Fruit fly (Drosophila melanogaster): ENCODE data around the gene Scgdelta.

The Scgdelta gene

DNA sequence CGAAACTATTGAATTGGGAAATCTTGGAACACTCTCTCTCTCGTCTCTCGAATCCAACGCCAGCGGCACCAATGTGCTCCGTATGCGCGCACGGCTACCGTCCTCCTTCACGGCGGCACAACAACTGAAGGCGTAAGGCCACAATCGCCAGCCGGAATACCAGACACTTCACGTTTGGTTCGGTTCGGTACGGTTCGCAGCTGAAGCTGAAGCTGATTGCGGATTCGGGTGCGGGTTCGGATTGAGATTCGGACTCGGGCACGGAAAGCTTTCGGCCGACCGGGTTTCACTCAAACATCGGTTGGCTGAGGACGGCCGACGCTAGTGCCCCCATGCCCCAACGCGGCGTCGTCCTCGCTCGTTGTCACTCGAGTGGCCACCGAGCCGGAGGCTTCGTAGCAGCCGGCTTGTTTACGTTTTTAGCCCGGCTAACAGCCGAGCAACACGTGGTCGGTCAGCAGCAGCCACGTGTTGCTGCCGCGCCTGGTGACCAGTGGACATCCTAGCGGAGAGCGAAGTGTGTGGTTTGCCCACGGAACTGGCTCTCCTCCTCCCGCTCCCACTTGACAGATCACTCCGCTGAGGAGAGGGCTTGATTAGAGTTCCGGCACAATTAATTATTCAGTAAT is at the start of gene Scgdelta:
Gene Scgdelta (minus strand): TSS at position 128 of the 629 bp plus-strand sequence.
- no peak for TF ChIP-seq CG32532 (GFP tag; IDR thresholded peaks at IDR 0.05)
- TF ChIP-seq row (GFP tag; IDR thresholded peaks at IDR 0.05): no peak
- TF ChIP-seq Bgb (GFP tag; IDR thresholded peaks at IDR 0.05; ENCODE audit: partially characterized antibody): peak; percentile 21; the same call in 1 of the 2 replicates
- no peak for TF ChIP-seq CG7556 (GFP tag; optimal IDR thresholded peaks at IDR 0.05)
- TF ChIP-seq sqz (GFP tag; optimal IDR thresholded peaks at IDR 0.05): no peak
- no peak for TF ChIP-seq sob (GFP tag; IDR thresholded peaks at IDR 0.05)
- peak; percentile 50 for TF ChIP-seq CG5180 (GFP tag; optimal IDR thresholded peaks at IDR 0.05)
- TF ChIP-seq CG30020 (tag; optimal IDR thresholded peaks at IDR 0.05): no peak
- TF ChIP-seq CG17912 (GFP tag; optimal IDR thresholded peaks at IDR 0.05): no peak
- TF ChIP-seq CG6813 (GFP tag; optimal IDR thresholded peaks at IDR 0.05): no peak
- no peak for TF ChIP-seq fru (optimal IDR thresholded peaks at IDR 0.05)
- no peak for TF ChIP-seq pnt (GFP tag; optimal IDR thresholded peaks at IDR 0.05)
- TF ChIP-seq Aef1 (GFP tag; IDR thresholded peaks at IDR 0.05): no peak
- TF ChIP-seq MTF-1 (GFP tag; optimal IDR thresholded peaks at IDR 0.05; ENCODE audit: borderline replicate concordance): no peak
- TF ChIP-seq Deaf1 (tag; optimal IDR thresholded peaks at IDR 0.05): peak; percentile 98
- TF ChIP-seq Nf-YB (GFP tag; optimal IDR thresholded peaks at IDR 0.05): peak; percentile 41
- TF ChIP-seq kah (GFP tag; optimal IDR thresholded peaks at IDR 0.05): peak; percentile 63
- no peak for TF ChIP-seq dpn (GFP tag; optimal IDR thresholded peaks at IDR 0.05)
- TF ChIP-seq CG14965 (GFP tag; optimal IDR thresholded peaks at IDR 0.05; ENCODE audit: borderline replicate concordance): no peak
- no peak for TF ChIP-seq CG4854 (GFP tag; optimal IDR thresholded peaks at IDR 0.05)
- TF ChIP-seq Meics (GFP tag; optimal IDR thresholded peaks at IDR 0.05): no peak
- no peak for TF ChIP-seq oc (tag; optimal IDR thresholded peaks at IDR 0.05)
- no peak for TF ChIP-seq CG3995 (GFP tag; optimal IDR thresholded peaks at IDR 0.05)
- TF ChIP-seq CG11723 (GFP tag; optimal IDR thresholded peaks at IDR 0.05): no peak
- no peak for TF ChIP-seq CG10431 (GFP tag; optimal IDR thresholded peaks at IDR 0.05)
- no peak for TF ChIP-seq CG1024 (GFP tag; IDR thresholded peaks at IDR 0.05)
- TF ChIP-seq p53 (GFP tag; optimal IDR thresholded peaks at IDR 0.05): no peak
- no peak for TF ChIP-seq CG11456 (GFP tag; IDR thresholded peaks at IDR 0.05)
- no peak for TF ChIP-seq Ptx1 (GFP tag; IDR thresholded peaks at IDR 0.05)
- no peak for TF ChIP-seq ken (GFP tag; IDR thresholded peaks at IDR 0.05)
- no peak for TF ChIP-seq CG2199 (GFP tag; IDR thresholded peaks at IDR 0.05)
- no peak for TF ChIP-seq Gsc (GFP tag; IDR thresholded peaks at IDR 0.05)
- TF ChIP-seq CG43689 (GFP tag; IDR thresholded peaks at IDR 0.05): no peak
- no peak for TF ChIP-seq lov (optimal IDR thresholded peaks at IDR 0.05)
- TF ChIP-seq lov (GFP tag; IDR thresholded peaks at IDR 0.05): no peak
- no peak for TF ChIP-seq zfh2 (GFP tag; optimal IDR thresholded peaks at IDR 0.05)
- TF ChIP-seq CG34422 (GFP tag; IDR thresholded peaks at IDR 0.05): no peak
- TF ChIP-seq mirr (GFP tag; optimal IDR thresholded peaks at IDR 0.05): no peak
- TF ChIP-seq CG1647 (GFP tag; optimal IDR thresholded peaks at IDR 0.05): no peak
- TF ChIP-seq CG12299 (tag; optimal IDR thresholded peaks at IDR 0.05): no peak
- no peak for TF ChIP-seq prd (optimal IDR thresholded peaks at IDR 0.05)
- no peak for TF ChIP-seq prd (GFP tag; IDR thresholded peaks at IDR 0.05)
- no peak for TF ChIP-seq usp (GFP tag; optimal IDR thresholded peaks at IDR 0.05)
- 0 out of 2 replicates have a peak, but pooled peaks have one; percentile 12 for TF ChIP-seq slbo (GFP tag; IDR thresholded peaks at IDR 0.05)
- no peak for TF ChIP-seq CG12659 (GFP tag; optimal IDR thresholded peaks at IDR 0.05)
- no peak for TF ChIP-seq CG11695 (GFP tag; IDR thresholded peaks at IDR 0.05)
- TF ChIP-seq CG3407 (GFP tag; optimal IDR thresholded peaks at IDR 0.05): no peak
- TF ChIP-seq HLHmδ (GFP tag; optimal IDR thresholded peaks at IDR 0.05): no peak
- no peak for TF ChIP-seq CG13894 (tag; optimal IDR thresholded peaks at IDR 0.05)
- no peak for TF ChIP-seq slp2 (GFP tag; optimal IDR thresholded peaks at IDR 0.05)
- TF ChIP-seq CG8924 (tag; optimal IDR thresholded peaks at IDR 0.05): no peak
- TF ChIP-seq H15 (GFP tag; IDR thresholded peaks at IDR 0.05): no peak

All from whole organism, embryonic.